Worm (Caenorhabditis elegans): ENCODE results near the gene nrde-2.

DNA sequence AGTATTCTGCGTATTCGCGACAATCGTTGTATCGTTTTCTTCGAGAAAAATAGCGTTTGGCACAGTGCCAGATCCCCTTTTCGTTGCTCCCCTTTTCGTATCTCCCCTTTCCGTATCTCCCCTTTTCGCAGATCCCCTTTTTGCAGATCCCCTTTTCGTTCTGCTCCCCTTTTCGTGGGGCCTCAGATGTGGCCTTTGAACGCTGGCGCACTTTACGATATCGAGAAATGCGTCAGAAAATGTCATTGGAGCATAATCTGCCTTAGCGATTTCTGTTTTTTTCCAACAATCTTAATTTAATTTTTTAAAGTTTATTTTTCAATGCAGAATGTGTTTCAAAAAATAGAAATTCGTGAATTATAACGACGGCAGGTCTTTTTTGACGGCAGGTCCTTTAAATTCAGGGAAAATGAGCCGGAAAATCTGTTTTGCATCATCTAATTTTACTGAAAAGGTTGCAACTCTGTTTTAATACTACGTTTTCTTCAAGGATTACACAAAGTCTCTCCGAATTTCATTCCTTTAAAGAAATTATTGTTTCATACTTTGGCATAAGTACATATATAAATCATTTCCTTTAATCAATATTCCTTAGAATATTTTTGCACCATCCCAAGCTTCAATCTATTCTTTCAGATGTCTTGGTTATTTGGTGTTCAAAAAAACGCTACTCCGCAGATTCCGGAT, 1.1 kb upstream of the nrde-2 start, which contains the start of gene atad-3:
- TF ChIP-seq C38D4.7 (GFP tag; optimal IDR thresholded peaks at IDR 0.05) = peak; percentile 55
- no peak for TF ChIP-seq ceh-9 (tag; optimal IDR thresholded peaks at IDR 0.05)
- no peak for TF ChIP-seq ama-1 (optimal IDR thresholded peaks at IDR 0.05)
- no peak for TF ChIP-seq pax-1 (tag; optimal IDR thresholded peaks at IDR 0.05)
- peak; percentile 86 for TF ChIP-seq madf-2 (tag; optimal IDR thresholded peaks at IDR 0.05)
- TF ChIP-seq unc-42 (tag; optimal IDR thresholded peaks at IDR 0.05) = peak; percentile 93
- TF ChIP-seq nhr-232 (tag; optimal IDR thresholded peaks at IDR 0.05) = peak; percentile 19
- TF ChIP-seq elt-2 (tag; optimal IDR thresholded peaks at IDR 0.05) = peak; percentile 87
- peak; percentile 51 for TF ChIP-seq lin-11 (tag; optimal IDR thresholded peaks at IDR 0.05)
- TF ChIP-seq syd-9 (tag; optimal IDR thresholded peaks at IDR 0.05) = peak; percentile 84
- peak; percentile 91 for TF ChIP-seq mec-3 (tag; optimal IDR thresholded peaks at IDR 0.05; ENCODE audit: borderline replicate concordance)
- TF ChIP-seq ceh-19 (GFP tag; optimal IDR thresholded peaks at IDR 0.05) = peak; percentile 85
- TF ChIP-seq unc-55 (GFP tag; optimal IDR thresholded peaks at IDR 0.05) = no peak
- TF ChIP-seq F13H6.1 (tag; optimal IDR thresholded peaks at IDR 0.05) = peak; percentile 95

Measured in whole organism, late embryonic.